Fruit fly (Drosophila melanogaster) whole organism, pupa: ENCODE measurements around the gene CG3149.
A peak's percentile ranks its signal among the peaks of the same experiment; 100 is the strongest.

Source experiments
- CG10348 ChIP-seq: fragments of 200-800 bp; sonication (Bioruptor generic); IDR thresholded peaks from 2 replicates; pipeline ENCODE4 v1.3.6; 2022; ENCODE audit warnings: missing biosample characterization, missing genetic modification characterization
- CG12605 ChIP-seq: fragments of 200-800 bp; sonication (Bioruptor generic); IDR thresholded peaks from 2 replicates; pipeline ENCODE4 v1.3.6; 2022; ENCODE audit warnings: missing biosample characterization, missing genetic modification characterization
- CG13204 ChIP-seq: fragments of 200-800 bp; sonication (Bioruptor generic); optimal IDR thresholded peaks from 2 replicates; lab custom pipeline; 2018; ENCODE audit warnings: missing biosample characterization, mild to moderate bottlenecking, missing genetic modification characterization, moderate library complexity
- CG14655 ChIP-seq: fragments of 200-800 bp; sonication (Bioruptor generic); optimal IDR thresholded peaks from 3 replicates; lab custom pipeline; 2017; ENCODE audit warnings: mild to moderate bottlenecking, missing biosample characterization, missing genetic modification reagents, missing genetic modification characterization
- CG15710 ChIP-seq: fragments of 200-800 bp; sonication (Bioruptor generic); optimal IDR thresholded peaks from 2 replicates; lab custom pipeline; 2018; ENCODE audit warnings: missing biosample characterization, mild to moderate bottlenecking, missing genetic modification characterization, moderate library complexity
- CG17806 ChIP-seq: fragments of 200-800 bp; sonication (Bioruptor generic); optimal IDR thresholded peaks from 2 replicates; lab custom pipeline; 2018; ENCODE audit warnings: missing biosample characterization, mild to moderate bottlenecking, missing genetic modification characterization, moderate library complexity
- CG32121 ChIP-seq: fragments of 200-800 bp; sonication (Bioruptor generic); IDR thresholded peaks from 2 replicates; pipeline ENCODE4 v1.3.6; 2022; ENCODE audit warnings: missing biosample characterization, missing genetic modification characterization
- CG34367 ChIP-seq: fragments of 200-800 bp; sonication (Bioruptor generic); optimal IDR thresholded peaks from 2 replicates; lab custom pipeline; 2018; ENCODE audit warnings: missing biosample characterization, mild to moderate bottlenecking, missing genetic modification characterization
- CG4496 ChIP-seq: fragments of 200-800 bp; sonication (Bioruptor generic); IDR thresholded peaks from 3 replicates; pipeline ENCODE4 v1.3.6; 2022; ENCODE audit warnings: missing biosample characterization, missing genetic modification characterization
- CG8159 ChIP-seq: fragments of 200-800 bp; sonication (Bioruptor generic); optimal IDR thresholded peaks from 3 replicates; lab custom pipeline; 2018; ENCODE audit warnings: missing biosample characterization, mild to moderate bottlenecking, missing genetic modification characterization, moderate library complexity
- CG8301 ChIP-seq: fragments of 200-800 bp; sonication (Bioruptor generic); optimal IDR thresholded peaks from 2 replicates; lab custom pipeline; 2018; ENCODE audit warnings: missing biosample characterization, mild to moderate bottlenecking, missing genetic modification characterization
- CG9948 ChIP-seq: fragments of 200-800 bp; sonication (Bioruptor generic); optimal IDR thresholded peaks from 2 replicates; lab custom pipeline; 2018; ENCODE audit warnings: missing biosample characterization, mild to moderate bottlenecking, missing genetic modification characterization, moderate library complexity
- D1 ChIP-seq: fragments of 200-800 bp; sonication (Bioruptor generic); optimal IDR thresholded peaks from 2 replicates; lab custom pipeline; 2018; ENCODE audit warnings: missing biosample characterization, mild to moderate bottlenecking, missing genetic modification characterization, moderate library complexity
- EcR ChIP-seq: fragments of 200-800 bp; sonication (Bioruptor generic); optimal IDR thresholded peaks from 3 replicates; lab custom pipeline; 2019; ENCODE audit warnings: missing biosample characterization, missing genetic modification characterization, mild to moderate bottlenecking, moderate library complexity, missing genetic modification reagents
- Ets98B ChIP-seq: fragments of 200-800 bp; sonication (Bioruptor generic); IDR thresholded peaks from 2 replicates; pipeline ENCODE4 v1.3.6; 2022; ENCODE audit warnings: missing biosample characterization, missing genetic modification characterization
- Pif1A ChIP-seq: fragments of 200-800 bp; sonication (Bioruptor generic); optimal IDR thresholded peaks from 3 replicates; lab custom pipeline; 2016; ENCODE audit warnings: missing biosample characterization, missing genetic modification characterization
- Pif1B ChIP-seq: fragments of 200-800 bp; sonication (Bioruptor generic); optimal IDR thresholded peaks from 3 replicates; lab custom pipeline; 2016; ENCODE audit warnings: missing biosample characterization, missing genetic modification characterization
- Snoo ChIP-seq: fragments of 200-800 bp; sonication (Bioruptor generic); optimal IDR thresholded peaks from 3 replicates; lab custom pipeline; 2017; ENCODE audit warnings: missing biosample characterization, mild to moderate bottlenecking, missing genetic modification characterization, inconsistent platforms
- fd96Ca ChIP-seq: fragments of 200-800 bp; sonication (Bioruptor generic); IDR thresholded peaks from 3 replicates; pipeline ENCODE4 v1.3.6; 2022; ENCODE audit warnings: missing biosample characterization, missing genetic modification characterization
- gl ChIP-seq: fragments of 200-800 bp; sonication (Bioruptor generic); optimal IDR thresholded peaks from 2 replicates; lab custom pipeline; 2018; ENCODE audit warnings: missing biosample characterization, mild to moderate bottlenecking, missing genetic modification characterization
- rn ChIP-seq: fragments of 200-800 bp; sonication (Bioruptor generic); IDR thresholded peaks from 2 replicates; pipeline ENCODE4 v1.3.6; 2022; ENCODE audit warnings: missing biosample characterization, missing genetic modification characterization

CG3149 gene

DNA sequence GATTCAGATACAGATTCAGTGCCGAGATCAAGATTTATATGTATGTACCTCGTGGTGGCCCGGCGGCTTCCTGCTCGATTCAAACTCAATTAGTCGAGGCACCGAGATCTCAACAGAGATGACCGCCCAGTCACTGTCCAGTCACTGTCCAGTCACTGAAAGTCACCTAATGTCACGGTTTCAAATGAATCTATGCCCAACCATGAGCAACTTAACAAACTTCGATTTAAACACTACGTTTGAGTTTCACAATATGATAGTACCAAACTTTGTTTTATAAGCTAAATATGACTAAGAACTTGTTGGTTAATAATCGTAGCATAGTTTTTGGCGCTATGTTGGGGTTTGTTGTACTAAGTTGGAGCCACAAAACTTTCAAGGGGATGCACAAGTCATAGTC, 10.1 kb upstream of the CG3149 start:
- TF ChIP-seq Pif1B (GFP tag; lab: Kevin White, UChicago) (no peak), CG9948 (no peak), CG17806 (tag; lab: Kevin White, UChicago) (no peak), CG15710 (tag; lab: Kevin White, UChicago) (no peak), CG10348 (GFP tag; lab: Robert Waterston, UW) (no peak), CG13204 (GFP tag; lab: Kevin White, UChicago) (no peak), CG8159 (no peak), CG8301 (tag; lab: Kevin White, UChicago) (no peak), gl (tag; lab: Kevin White, UChicago) (no peak)

DNA sequence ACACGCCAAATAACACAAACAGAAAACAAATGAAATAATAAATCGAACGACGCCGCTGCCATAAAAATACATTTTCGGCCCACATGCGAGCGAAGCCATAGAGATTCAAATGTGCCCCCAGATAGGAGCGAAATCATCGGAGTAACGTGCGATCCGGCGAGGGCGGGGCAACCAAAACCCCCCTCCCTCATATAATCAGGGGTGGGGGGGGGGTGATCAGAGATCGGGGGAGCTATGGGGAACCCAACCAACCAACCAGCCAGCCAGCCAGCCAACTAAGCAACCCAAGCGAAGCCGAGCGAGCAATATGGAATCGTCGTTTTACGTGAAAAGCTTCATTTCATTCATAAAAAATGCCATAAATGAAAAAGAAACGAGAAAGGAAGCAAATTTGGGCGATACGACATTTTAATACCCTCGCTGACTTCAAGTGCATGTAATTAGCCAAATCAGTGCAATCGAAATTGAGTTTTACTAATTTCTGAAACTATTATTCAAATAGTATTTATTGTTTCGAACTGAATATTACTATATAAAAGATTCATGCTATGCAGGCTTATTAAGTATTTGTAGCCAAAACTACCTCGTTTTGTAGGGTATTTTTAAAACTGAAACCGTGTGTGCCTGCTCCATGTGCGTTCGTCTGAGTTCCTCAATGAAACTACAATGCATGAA, 5.0 kb upstream of the CG3149 start:
- TF ChIP-seq gl (tag; lab: Kevin White, UChicago) (no peak), CG17806 (tag; lab: Kevin White, UChicago) (peak; percentile 62), CG12605 (0 out of 2 replicates have a peak, but pooled peaks have one; percentile 11), CG34367 (peak; percentile 15), CG32121 (GFP tag; lab: Robert Waterston, UW) (peak; percentile 26; the same call in 1 of the 2 replicates), rn (0 out of 2 replicates have a peak, but pooled peaks have one; percentile 30), CG13204 (GFP tag; lab: Kevin White, UChicago) (no peak), CG10348 (GFP tag; lab: Robert Waterston, UW) (no peak), CG9948 (peak; percentile 53), Pif1A (GFP tag; lab: Kevin White, UChicago) (peak; percentile 60), CG4496 (GFP tag; lab: Robert Waterston, UW) (no peak; the same call in 2 of the 3 replicates), CG8159 (peak; percentile 70), Ets98B (GFP tag; lab: Robert Waterston, UW) (0 out of 2 replicates have a peak, but pooled peaks have one; percentile 31), EcR (GFP tag; lab: Kevin White, UChicago) (no peak), Pif1B (GFP tag; lab: Kevin White, UChicago) (peak; percentile 55), CG14655 (GFP tag; lab: Kevin White, UChicago) (peak; percentile 54), Snoo (tag; lab: Kevin White, UChicago) (peak; percentile 40), CG15710 (tag; lab: Kevin White, UChicago) (peak; percentile 59), fd96Ca (GFP tag; lab: Robert Waterston, UW) (no peak), CG8301 (tag; lab: Kevin White, UChicago) (peak; percentile 65), D1 (tag; lab: Kevin White, UChicago) (no peak)

DNA sequence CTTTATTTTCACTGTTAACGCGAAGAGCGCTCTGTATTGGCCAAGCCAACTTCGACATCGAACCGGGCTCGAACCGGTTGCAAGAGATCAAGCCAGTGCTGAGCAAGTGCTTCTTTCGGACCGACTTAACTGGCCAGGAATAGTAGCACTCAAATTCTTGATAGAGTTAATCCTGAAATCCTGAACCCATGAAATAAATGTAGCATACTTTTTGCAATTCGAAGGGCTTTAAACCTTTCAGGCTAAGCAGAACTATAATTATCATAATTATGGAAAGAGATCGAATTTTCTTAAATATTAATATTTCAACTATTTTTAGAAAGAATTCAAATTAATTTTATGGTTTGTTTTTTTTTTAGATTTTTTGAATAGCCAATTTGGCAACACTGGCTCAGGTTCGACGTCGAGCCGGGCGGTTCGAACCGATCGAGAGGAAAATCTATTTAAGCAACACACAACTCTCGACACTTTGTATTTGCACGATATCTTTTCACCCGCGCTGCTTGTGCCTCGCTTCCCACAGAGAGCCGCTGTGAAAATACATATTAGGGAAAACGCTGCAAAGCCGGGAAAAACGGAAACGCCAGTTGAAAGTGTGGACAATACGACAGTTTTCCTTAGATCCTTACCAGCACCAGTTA, 3.2 kb upstream of the CG3149 start, which contains the start of gene AdamTS-B:
Gene AdamTS-B, plus strand, starts transcription at position 471 of the 641 bp plus-strand sequence.
- TF ChIP-seq CG4496 (GFP tag; lab: Robert Waterston, UW) (peak; percentile 72), CG9948 (peak; percentile 67), CG34367 (peak; percentile 52), CG15710 (tag; lab: Kevin White, UChicago) (peak; percentile 78), CG8301 (tag; lab: Kevin White, UChicago) (peak; percentile 74), EcR (GFP tag; lab: Kevin White, UChicago) (no peak), gl (tag; lab: Kevin White, UChicago) (peak; percentile 39), D1 (tag; lab: Kevin White, UChicago) (peak; percentile 34), Ets98B (GFP tag; lab: Robert Waterston, UW) (peak; percentile 52), rn (0 out of 2 replicates have a peak, but pooled peaks have one; percentile 17), CG17806 (tag; lab: Kevin White, UChicago) (peak; percentile 73), Snoo (tag; lab: Kevin White, UChicago) (peak; percentile 76), CG32121 (GFP tag; lab: Robert Waterston, UW) (peak; percentile 77), Pif1A (GFP tag; lab: Kevin White, UChicago) (peak; percentile 73), CG12605 (peak; percentile 51; the same call in 1 of the 2 replicates), fd96Ca (GFP tag; lab: Robert Waterston, UW) (0 out of 3 replicates have a peak, but pooled peaks have one; percentile 45), CG14655 (GFP tag; lab: Kevin White, UChicago) (peak; percentile 79), CG13204 (GFP tag; lab: Kevin White, UChicago) (no peak), CG10348 (GFP tag; lab: Robert Waterston, UW) (no peak), Pif1B (GFP tag; lab: Kevin White, UChicago) (no peak), CG8159 (peak; percentile 84)
- TF ChIP-seq, all 21 proteins: peak for 17

DNA sequence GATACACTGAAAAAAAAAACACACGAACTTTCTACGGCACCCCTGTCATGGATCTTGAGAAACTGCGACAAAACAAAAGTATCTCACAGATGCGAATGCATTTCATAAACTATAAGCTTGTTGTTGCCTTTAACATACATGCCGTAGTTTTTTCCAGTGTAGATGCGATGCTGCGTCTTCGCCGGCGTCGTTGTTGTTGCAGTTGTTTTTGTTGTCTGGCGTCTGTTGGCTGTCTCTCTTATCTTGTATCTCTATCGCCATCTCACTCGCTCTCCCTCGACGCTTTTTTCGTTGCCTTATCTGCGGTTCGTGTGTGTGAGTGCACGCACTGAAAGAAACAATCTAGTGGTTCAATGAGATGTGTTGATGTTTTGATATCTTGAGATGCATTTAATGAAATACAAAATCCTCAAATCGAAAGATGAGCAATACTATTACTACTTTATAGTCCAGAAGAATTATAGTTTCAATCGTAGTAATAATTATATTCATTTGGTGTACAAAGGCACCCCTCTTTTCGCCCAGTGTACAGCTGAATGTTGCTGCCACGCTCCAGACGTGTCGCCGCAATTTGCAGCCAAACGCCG, 1.5 kb upstream of the CG3149 start:
- TF ChIP-seq CG17806 (tag; lab: Kevin White, UChicago) (peak; percentile 92), CG10348 (GFP tag; lab: Robert Waterston, UW) (peak; percentile 79), EcR (GFP tag; lab: Kevin White, UChicago) (no peak), CG32121 (GFP tag; lab: Robert Waterston, UW) (peak; percentile 92), Pif1B (GFP tag; lab: Kevin White, UChicago) (peak; percentile 95), Pif1A (GFP tag; lab: Kevin White, UChicago) (peak; percentile 98), CG34367 (peak; percentile 92), CG4496 (GFP tag; lab: Robert Waterston, UW) (peak; percentile 98), Snoo (tag; lab: Kevin White, UChicago) (peak; percentile 98), gl (tag; lab: Kevin White, UChicago) (peak; percentile 89), CG8301 (tag; lab: Kevin White, UChicago) (peak; percentile 92), CG15710 (tag; lab: Kevin White, UChicago) (peak; percentile 95), CG14655 (GFP tag; lab: Kevin White, UChicago) (peak; percentile 96), Ets98B (GFP tag; lab: Robert Waterston, UW) (peak; percentile 97), CG13204 (GFP tag; lab: Kevin White, UChicago) (peak; percentile 95), D1 (tag; lab: Kevin White, UChicago) (peak; percentile 27), CG12605 (peak; percentile 95), fd96Ca (GFP tag; lab: Robert Waterston, UW) (peak; percentile 98), CG8159 (peak; percentile 94), rn (peak; percentile 94), CG9948 (peak; percentile 86)
